Fruit fly (Drosophila melanogaster): ENCODE data around the gene Cftr.

Gene Cftr

DNA sequence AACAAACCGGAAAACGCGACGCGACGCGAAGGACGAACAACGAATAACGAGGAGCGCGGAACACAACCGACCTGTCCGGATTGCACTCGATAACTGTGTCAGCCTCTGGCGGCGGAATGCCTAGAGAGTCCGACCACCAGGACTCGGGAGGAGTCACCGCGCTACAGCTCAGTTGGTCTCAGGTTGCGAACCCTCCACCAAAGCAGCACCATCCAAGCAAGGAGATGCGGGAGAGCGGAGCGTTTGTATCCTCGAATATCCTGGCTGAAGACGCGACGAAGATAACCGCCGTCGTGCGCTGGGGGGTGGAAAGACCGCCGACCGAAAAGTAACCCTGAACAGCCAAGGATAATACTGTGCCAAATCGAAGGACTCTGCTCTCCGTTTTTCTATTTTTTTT is 33.6 kb upstream of the Cftr start (continued):
- TF ChIP-seq CG10321 (GFP tag; IDR thresholded peaks at IDR 0.05) (no peak), CG3995 (GFP tag; optimal IDR thresholded peaks at IDR 0.05) (no peak), Trl (optimal IDR thresholded peaks at IDR 0.05) (peak; percentile 2 to 20), Trl (GFP tag; optimal IDR thresholded peaks at IDR 0.05) (no peak), CG5180 (GFP tag; optimal IDR thresholded peaks at IDR 0.05) (no peak), Lhr (GFP tag; optimal IDR thresholded peaks at IDR 0.05) (no peak)

DNA sequence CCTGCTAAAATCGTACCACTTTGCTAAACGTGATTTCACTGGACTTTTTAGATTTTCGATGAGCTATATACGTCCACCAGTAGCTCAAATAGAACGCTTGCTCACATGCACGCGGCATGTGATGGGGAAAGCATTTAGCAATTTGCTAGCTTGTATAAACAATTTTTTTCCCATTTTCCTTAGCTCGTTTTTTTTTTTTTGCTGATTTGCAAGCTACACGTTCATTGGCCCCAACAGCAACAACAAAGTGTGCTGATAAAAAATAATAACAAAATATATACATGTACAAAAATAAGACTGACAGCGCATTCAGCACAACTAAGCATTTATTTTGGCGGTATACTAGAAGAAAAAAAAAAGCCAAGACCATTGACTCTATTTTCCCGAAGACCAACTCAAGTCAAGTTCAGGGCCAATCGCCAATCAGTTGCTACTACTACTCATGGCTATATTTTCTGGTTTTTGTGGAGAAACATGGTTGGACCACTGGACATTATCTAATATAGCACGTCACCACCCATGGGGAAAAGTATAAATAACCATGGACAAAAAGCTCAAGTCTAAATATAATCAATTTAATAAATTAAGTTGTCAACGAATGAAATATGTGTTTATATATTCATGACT is 32.2 kb upstream of the Cftr start:
- TF ChIP-seq HmgD (GFP tag; optimal IDR thresholded peaks at IDR 0.05), result no peak
- TF ChIP-seq Mad (GFP tag; optimal IDR thresholded peaks at IDR 0.05), result no peak
- TF ChIP-seq Vsx1 (GFP tag; optimal IDR thresholded peaks at IDR 0.05), result no peak
- TF ChIP-seq so (GFP tag; IDR thresholded peaks at IDR 0.05), result no peak
- TF ChIP-seq sqz (GFP tag; optimal IDR thresholded peaks at IDR 0.05), result no peak
- no peak for TF ChIP-seq cato (GFP tag; optimal IDR thresholded peaks at IDR 0.05; ENCODE audit: borderline replicate concordance)
- no peak for TF ChIP-seq CG12391 (tag; optimal IDR thresholded peaks at IDR 0.05)
- TF ChIP-seq mam (GFP tag; optimal IDR thresholded peaks at IDR 0.05), result no peak
- TF ChIP-seq corto (GFP tag; optimal IDR thresholded peaks at IDR 0.05), result peak; percentile 9
- TF ChIP-seq gcm2 (GFP tag; optimal IDR thresholded peaks at IDR 0.05), result no peak
- peak in 1 of 2 experiments; percentile 29 for TF ChIP-seq Pdp1 (GFP tag; optimal IDR thresholded peaks at IDR 0.05)
- no peak for TF ChIP-seq CG17612 (GFP tag; IDR thresholded peaks at IDR 0.05)

DNA sequence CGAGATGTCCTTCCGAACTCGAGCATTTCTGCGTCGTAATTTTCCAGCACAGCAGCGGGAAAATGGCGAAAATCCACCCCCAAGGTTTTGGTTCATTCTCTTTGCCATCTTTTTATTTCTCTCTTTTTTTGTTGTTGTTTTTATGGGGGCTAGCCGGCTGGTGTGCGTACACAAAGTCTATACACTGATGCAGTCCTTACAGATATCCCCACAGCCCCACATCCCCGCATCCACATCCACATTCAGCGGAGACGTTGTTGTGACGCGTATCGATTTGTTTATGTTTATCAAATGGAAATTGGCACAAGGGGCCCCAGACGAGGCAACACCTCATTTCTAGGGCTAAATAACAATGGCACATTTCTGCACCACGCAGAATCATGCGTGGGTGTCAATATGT is 31.4 kb upstream of the Cftr start:
- TF ChIP-seq wdn (GFP tag; IDR thresholded peaks at IDR 0.05) (no peak), pros (GFP tag; optimal IDR thresholded peaks at IDR 0.05) (no peak), HmgD (GFP tag; optimal IDR thresholded peaks at IDR 0.05) (no peak), CG10543 (GFP tag; optimal IDR thresholded peaks at IDR 0.05) (no peak), jing (GFP tag; optimal IDR thresholded peaks at IDR 0.05) (no peak), CG14860 (GFP tag; IDR thresholded peaks at IDR 0.05; ENCODE audit: partially characterized antibody) (no peak), grn (GFP tag; optimal IDR thresholded peaks at IDR 0.05) (no peak), Xrp1 (GFP tag; IDR thresholded peaks at IDR 0.05) (no peak), Sin3A (optimal IDR thresholded peaks at IDR 0.05) (no peak), crol (GFP tag; IDR thresholded peaks at IDR 0.05) (peak; percentile 40; the same call in 1 of the 2 replicates), Antp (GFP tag; optimal IDR thresholded peaks at IDR 0.05) (no peak), CG8281 (tag; optimal IDR thresholded peaks at IDR 0.05) (no peak), Rfx (GFP tag; IDR thresholded peaks at IDR 0.05) (peak; percentile 18; the same call in 1 of the 2 replicates), E2f2 (GFP tag; IDR thresholded peaks at IDR 0.05) (no peak), lmd (GFP tag; IDR thresholded peaks at IDR 0.05) (no peak), Ada2b (GFP tag; IDR thresholded peaks at IDR 0.05) (no peak), TFAM (GFP tag; optimal IDR thresholded peaks at IDR 0.05) (no peak), cas (GFP tag; IDR thresholded peaks at IDR 0.05) (no peak), abd-A (tag; optimal IDR thresholded peaks at IDR 0.05) (peak; percentile 82), CG12769 (tag; optimal IDR thresholded peaks at IDR 0.05) (no peak), Deaf1 (tag; optimal IDR thresholded peaks at IDR 0.05) (peak; percentile 44), stwl (tag; optimal IDR thresholded peaks at IDR 0.05) (no peak), onecut (GFP tag; IDR thresholded peaks at IDR 0.05) (peak; percentile 92), az2 (GFP tag; optimal IDR thresholded peaks at IDR 0.05) (no peak), CG4360 (GFP tag; IDR thresholded peaks at IDR 0.05) (0 out of 2 replicates have a peak, but pooled peaks have one; percentile 29), cg (GFP tag; optimal IDR thresholded peaks at IDR 0.05) (no peak), nerfin-1 (tag; optimal IDR thresholded peaks at IDR 0.05) (peak; percentile 66), CG10267 (tag; optimal IDR thresholded peaks at IDR 0.05) (no peak), mld (GFP tag; IDR thresholded peaks at IDR 0.05; ENCODE audit: partially characterized antibody) (peak; percentile 50; the same call in 1 of the 3 replicates), CG17328 (GFP tag; IDR thresholded peaks at IDR 0.05) (no peak), chinmo (GFP tag; IDR thresholded peaks at IDR 0.05; ENCODE audit: partially characterized antibody) (peak; percentile 42; the same call in 1 of the 4 replicates), nom (GFP tag; optimal IDR thresholded peaks at IDR 0.05) (no peak)
